Worm (Caenorhabditis elegans) whole organism, young adult: ENCODE data around the gene cest-2.1.

Experiments used
- B0336.3 ChIP-seq: fragments of 200-800 bp; sonication (Bioruptor generic); IDR thresholded peaks from 2 replicates; pipeline ENCODE4 v1.3.6; 2022; ENCODE audit warnings: missing genetic modification characterization, missing compliant biosample characterization
- F37B4.10 ChIP-seq: fragments of 200-800 bp; sonication (Bioruptor generic); IDR thresholded peaks from 2 replicates; pipeline ENCODE4 v1.3.6; 2022; ENCODE audit warnings: missing genetic modification characterization, missing compliant biosample characterization
- F55B11.4 ChIP-seq: sonication (generic microtip); optimal IDR thresholded peaks from 2 replicates; lab custom pipeline; 2016; ENCODE audit warnings: missing compliant biosample characterization, missing genetic modification characterization, borderline replicate concordance; ENCODE audit not compliant: insufficient read depth
- T26A5.8 ChIP-seq: sonication (generic microtip); optimal IDR thresholded peaks from 2 replicates; lab custom pipeline; 2016; ENCODE audit warnings: missing genetic modification characterization, missing compliant biosample characterization
- ama-1 ChIP-seq, 3 experiments: fragments of 150-350 bp in 1 of 3; sonication (generic microtip) in 2 of 3; optimal IDR thresholded peaks; 2 replicates each; lab custom pipeline; 2014 to 2018; ENCODE audit warnings: missing biosample characterization in 2 of 3, missing genetic modification characterization in 2 of 3, missing genetic modification reagents in 2 of 3
- let-526 ChIP-seq: fragments of 200-800 bp; sonication (Bioruptor generic); IDR thresholded peaks from 2 replicates; pipeline ENCODE4 v1.3.6; 2022; ENCODE audit warnings: missing genetic modification reagents, missing genetic modification characterization, missing compliant biosample characterization
- lir-1 ChIP-seq: fragments of 200-800 bp; sonication (Bioruptor generic); conservative IDR thresholded peaks from 2 replicates; pipeline ENCODE4 v1.3.6; 2022; ENCODE audit warnings: missing genetic modification reagents, missing genetic modification characterization, missing compliant biosample characterization
- nfya-1 ChIP-seq: sonication (generic microtip); optimal IDR thresholded peaks from 2 replicates; lab custom pipeline; 2017; ENCODE audit warnings: antibody characterized with exemption, missing compliant biosample characterization, missing genetic modification characterization, borderline replicate concordance; ENCODE audit not compliant: insufficient read depth
- nhr-179 ChIP-seq: sonication (generic microtip); optimal IDR thresholded peaks from 2 replicates; lab custom pipeline; 2016; ENCODE audit warnings: mild to moderate bottlenecking, missing genetic modification characterization, missing compliant biosample characterization
- sea-2 ChIP-seq: fragments of 200-800 bp; sonication (Bioruptor generic); IDR thresholded peaks from 2 replicates; pipeline ENCODE4 v1.3.6; 2022; ENCODE audit warnings: missing genetic modification characterization, missing compliant biosample characterization
- unc-130 ChIP-seq: sonication (generic microtip); optimal IDR thresholded peaks from 2 replicates; lab custom pipeline; 2016; ENCODE audit warnings: missing genetic modification reagents, missing genetic modification characterization, missing compliant biosample characterization
- xnd-1 ChIP-seq: sonication (generic microtip); optimal IDR thresholded peaks from 2 replicates; lab custom pipeline; 2016; ENCODE audit warnings: missing genotype, missing genetic modification reagents, missing genetic modification characterization, missing compliant biosample characterization
- ztf-3 ChIP-seq: fragments of 200-800 bp; sonication (Bioruptor generic); optimal IDR thresholded peaks from 2 replicates; lab custom pipeline; 2018; ENCODE audit warnings: mild to moderate bottlenecking, missing genetic modification characterization, missing compliant biosample characterization

- TF ChIP-seq nfya-1 (tag; lab: Kevin White, UChicago) = no peak
- no peak for TF ChIP-seq xnd-1 (tag; lab: Kevin White, UChicago)
- TF ChIP-seq let-526 (GFP tag; lab: Robert Waterston, UW) = no peak
- no peak for TF ChIP-seq F37B4.10
- no peak for TF ChIP-seq ztf-3
- TF ChIP-seq sea-2 (GFP tag; lab: Robert Waterston, UW) = no peak
- no peak for TF ChIP-seq F55B11.4 (tag; lab: Kevin White, UChicago)
- TF ChIP-seq unc-130 = no peak
- TF ChIP-seq B0336.3 = no peak
- no peak for TF ChIP-seq nhr-179 (tag; lab: Kevin White, UChicago)
- no peak for TF ChIP-seq ama-1 (optimal IDR thresholded peaks at IDR 0.05; lab: Kevin White, UChicago)
- TF ChIP-seq ama-1 (GFP tag; optimal IDR thresholded peaks at IDR 0.05; lab: Kevin White, UChicago) = no peak
- TF ChIP-seq T26A5.8 (tag; lab: Kevin White, UChicago) = no peak
- no peak for TF ChIP-seq lir-1 (GFP tag; lab: Robert Waterston, UW)
Measured at ce11 chrV:14212813-14213212, 41.5 kb upstream of the cest-2.1 start.
